Worm (Caenorhabditis elegans) whole organism, L4/young adult: ENCODE data around the gene ceh-62.

ENCODE experiments used
- W03F9.2 ChIP-seq: fragments of 150-350 bp; optimal IDR thresholded peaks from 2 replicates; lab custom pipeline; 2014; ENCODE audit warnings: missing biosample characterization, missing genetic modification characterization
- dao-5 ChIP-seq: sonication (generic microtip); optimal IDR thresholded peaks from 2 replicates; lab custom pipeline; 2016; ENCODE audit warnings: missing genotype, missing genetic modification characterization, moderate library complexity, missing compliant biosample characterization
- him-1 ChIP-seq: sonication (generic microtip); optimal IDR thresholded peaks from 2 replicates; lab custom pipeline; 2016; ENCODE audit warnings: missing genotype, missing genetic modification reagents, missing genetic modification characterization, missing compliant biosample characterization

- no peak for TF ChIP-seq W03F9.2 (tag; lab: Kevin White, UChicago)
- TF ChIP-seq him-1 = no peak
- no peak for TF ChIP-seq dao-5
These were observed 38.0 kb downstream of the ceh-62 start, which contains the start of gene M106.8 for ce11 chrII:10843527-10843926.
